Worm (Caenorhabditis elegans) whole organism, late embryonic: ENCODE results near the gene F32H5.3.

Experiments used
- ama-1 ChIP-seq: fragments of 150-350 bp; optimal IDR thresholded peaks from 2 replicates; lab custom pipeline; 2014
- ceh-19 ChIP-seq: fragments of 200-800 bp; sonication (Bioruptor generic); optimal IDR thresholded peaks from 2 replicates; lab custom pipeline; 2018; ENCODE audit warnings: mild to moderate bottlenecking, missing genetic modification characterization, missing compliant biosample characterization
- ceh-2 ChIP-seq: sonication (generic microtip); optimal IDR thresholded peaks from 2 replicates; lab custom pipeline; 2016; ENCODE audit warnings: missing genotype, missing genetic modification characterization, missing compliant biosample characterization
- che-1 ChIP-seq: sonication (generic microtip); optimal IDR thresholded peaks from 2 replicates; lab custom pipeline; 2016; ENCODE audit warnings: mild to moderate bottlenecking, missing genetic modification characterization, missing compliant biosample characterization
- dmd-4 ChIP-seq: sonication (generic microtip); optimal IDR thresholded peaks from 2 replicates; lab custom pipeline; 2016; ENCODE audit warnings: borderline replicate concordance, missing genetic modification characterization, missing compliant biosample characterization
- madf-2 ChIP-seq: sonication (generic microtip); optimal IDR thresholded peaks from 2 replicates; lab custom pipeline; 2017; ENCODE audit warnings: missing genetic modification characterization, missing compliant biosample characterization
- ref-2 ChIP-seq: sonication (generic microtip); optimal IDR thresholded peaks from 2 replicates; lab custom pipeline; 2016; ENCODE audit warnings: missing genetic modification characterization, missing compliant biosample characterization
- ztf-16 ChIP-seq: sonication (generic microtip); optimal IDR thresholded peaks from 2 replicates; lab custom pipeline; 2017; ENCODE audit warnings: missing genetic modification characterization, missing compliant biosample characterization

DNA sequence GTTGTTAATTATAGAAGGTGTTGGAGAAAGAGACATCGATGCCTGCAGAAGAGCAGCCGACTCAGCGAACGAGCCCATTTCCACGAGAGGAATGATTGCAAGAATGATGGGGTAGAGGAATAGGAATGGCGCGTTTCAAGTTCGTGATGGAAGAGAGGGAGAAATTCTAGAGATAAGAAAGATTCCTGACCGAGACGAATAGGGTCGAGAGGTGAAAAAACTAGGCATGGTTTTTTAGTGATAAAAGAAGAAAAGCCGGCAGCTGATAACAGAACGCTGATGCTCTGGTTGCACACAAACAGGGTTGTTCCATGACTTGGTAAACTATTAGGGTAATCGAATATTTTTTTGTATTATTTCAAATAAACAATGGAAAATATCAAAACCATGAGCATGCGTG is 13.7 kb downstream of the F32H5.3 start:
- TF ChIP-seq ceh-2 (tag; lab: Kevin White, UChicago) (no peak), che-1 (tag; lab: Kevin White, UChicago) (no peak), ztf-16 (tag; lab: Kevin White, UChicago) (no peak), ceh-19 (GFP tag; lab: Kevin White, UChicago) (no peak), madf-2 (tag; lab: Kevin White, UChicago) (no peak), ama-1 (no peak), ref-2 (no peak), dmd-4 (no peak)
